Worm (Caenorhabditis elegans): ENCODE results near the gene sre-3.

The sre-3 gene

DNA sequence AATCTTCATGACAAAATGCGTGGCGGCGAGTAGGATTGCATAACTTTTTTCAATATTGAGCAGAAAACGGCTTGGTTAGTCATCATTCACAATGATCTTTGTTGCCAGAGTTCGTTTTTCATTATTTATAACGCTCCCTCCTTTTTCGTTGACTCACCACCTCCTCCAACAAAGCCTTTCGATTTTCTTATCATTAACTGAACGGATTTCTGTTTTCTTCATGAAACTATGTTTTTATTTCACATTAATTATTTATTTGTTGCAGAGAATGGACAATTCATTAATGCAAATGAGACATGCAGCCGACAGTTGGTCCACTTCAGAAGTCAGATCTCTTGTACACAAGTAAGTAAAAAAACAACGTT, 9.1 kb downstream of the sre-3 start, which contains the start of gene bath-44:
TSS of gene bath-44 (plus strand) at position 266 of the 365 bp plus-strand sequence.
- TF ChIP-seq ceh-43 (GFP tag; optimal IDR thresholded peaks at IDR 0.05) (no peak), sem-2 (GFP tag; optimal IDR thresholded peaks at IDR 0.05) (no peak), nhr-76 (tag; optimal IDR thresholded peaks at IDR 0.05) (no peak), elt-1 (tag; optimal IDR thresholded peaks at IDR 0.05; ENCODE audit: borderline replicate concordance, insufficient read depth) (no peak), lin-13 (tag; optimal IDR thresholded peaks at IDR 0.05) (no peak), ztf-11 (tag; optimal IDR thresholded peaks at IDR 0.05) (no peak), nhr-237 (tag; optimal IDR thresholded peaks at IDR 0.05) (no peak), M03D4.4 (tag; optimal IDR thresholded peaks at IDR 0.05) (no peak), tbx-8 (GFP tag; optimal IDR thresholded peaks at IDR 0.05) (no peak), unc-39 (tag; optimal IDR thresholded peaks at IDR 0.05) (no peak)

ce11 chrII:7396081-7396480, 10.5 kb downstream of the sre-3 start:
- no peak for TF ChIP-seq sem-2 (GFP tag; optimal IDR thresholded peaks at IDR 0.05)
- no peak for TF ChIP-seq ham-2 (GFP tag; optimal IDR thresholded peaks at IDR 0.05)
- no peak for TF ChIP-seq lin-13 (tag; optimal IDR thresholded peaks at IDR 0.05)
- TF ChIP-seq tbx-8 (GFP tag; optimal IDR thresholded peaks at IDR 0.05) = no peak
- TF ChIP-seq flh-1 (GFP tag; optimal IDR thresholded peaks at IDR 0.05) = no peak
- no peak for TF ChIP-seq drap-1 (GFP tag; optimal IDR thresholded peaks at IDR 0.05)
- TF ChIP-seq mab-5 (tag; optimal IDR thresholded peaks at IDR 0.05) = no peak
- no peak for TF ChIP-seq snpc-4 (tag; optimal IDR thresholded peaks at IDR 0.05)
- TF ChIP-seq elt-1 (tag; optimal IDR thresholded peaks at IDR 0.05; ENCODE audit: borderline replicate concordance, insufficient read depth) = no peak
- no peak for TF ChIP-seq lsy-2 (tag; optimal IDR thresholded peaks at IDR 0.05)
- no peak for TF ChIP-seq pha-4 (tag; optimal IDR thresholded peaks at IDR 0.05)
- no peak for TF ChIP-seq bed-3 (GFP tag; optimal IDR thresholded peaks at IDR 0.05)
- no peak for TF ChIP-seq zip-8 (tag; optimal IDR thresholded peaks at IDR 0.05)

ce11 chrII:7397273-7397840, 11.8 kb downstream of the sre-3 start:
- peak; percentile 81 for TF ChIP-seq elt-1 (tag; optimal IDR thresholded peaks at IDR 0.05; ENCODE audit: borderline replicate concordance, insufficient read depth)
- no peak for TF ChIP-seq sptf-1 (tag; optimal IDR thresholded peaks at IDR 0.05)

- TF ChIP-seq flh-1 (GFP tag; optimal IDR thresholded peaks at IDR 0.05) (no peak), mab-5 (tag; optimal IDR thresholded peaks at IDR 0.05) (no peak), blmp-1 (tag; optimal IDR thresholded peaks at IDR 0.05) (no peak), drap-1 (GFP tag; optimal IDR thresholded peaks at IDR 0.05) (no peak), ceh-83 (GFP tag; optimal IDR thresholded peaks at IDR 0.05) (no peak), unc-120 (tag; optimal IDR thresholded peaks at IDR 0.05; ENCODE audit: poor library complexity, severe bottlenecking) (no peak), pha-4 (tag; optimal IDR thresholded peaks at IDR 0.05) (no peak), zip-8 (tag; optimal IDR thresholded peaks at IDR 0.05) (no peak), ztf-11 (tag; optimal IDR thresholded peaks at IDR 0.05) (no peak), hlh-1 (tag; optimal IDR thresholded peaks at IDR 0.05) (no peak), ceh-43 (GFP tag; optimal IDR thresholded peaks at IDR 0.05) (no peak), lsy-2 (tag; optimal IDR thresholded peaks at IDR 0.05) (no peak), ham-2 (GFP tag; optimal IDR thresholded peaks at IDR 0.05) (no peak), mep-1 (tag; optimal IDR thresholded peaks at IDR 0.05) (no peak), M03D4.4 (tag; optimal IDR thresholded peaks at IDR 0.05) (no peak), sptf-1 (tag; optimal IDR thresholded peaks at IDR 0.05) (no peak)
Measured at ce11 chrII:7398712-7399111, 13.2 kb downstream of the sre-3 start, which contains the start of gene C07D10.1. Gene C07D10.1, plus strand, starts transcription at chrII:7399012.

- TF ChIP-seq tbx-8 (GFP tag; optimal IDR thresholded peaks at IDR 0.05) (no peak), lin-13 (tag; optimal IDR thresholded peaks at IDR 0.05) (no peak), ceh-83 (GFP tag; optimal IDR thresholded peaks at IDR 0.05) (no peak), unc-62 (GFP tag; optimal IDR thresholded peaks at IDR 0.05) (no peak), flh-1 (GFP tag; optimal IDR thresholded peaks at IDR 0.05) (no peak), zip-8 (tag; optimal IDR thresholded peaks at IDR 0.05) (no peak), snpc-4 (tag; optimal IDR thresholded peaks at IDR 0.05) (no peak), ceh-43 (GFP tag; optimal IDR thresholded peaks at IDR 0.05) (no peak), nhr-28 (tag; optimal IDR thresholded peaks at IDR 0.05) (no peak), mab-5 (tag; optimal IDR thresholded peaks at IDR 0.05) (no peak), sptf-1 (tag; optimal IDR thresholded peaks at IDR 0.05) (no peak), mls-2 (tag; optimal IDR thresholded peaks at IDR 0.05) (no peak), bed-3 (GFP tag; optimal IDR thresholded peaks at IDR 0.05) (no peak), ham-2 (GFP tag; optimal IDR thresholded peaks at IDR 0.05) (no peak), elt-3 (tag; optimal IDR thresholded peaks at IDR 0.05) (no peak), elt-1 (tag; optimal IDR thresholded peaks at IDR 0.05; ENCODE audit: borderline replicate concordance, insufficient read depth) (no peak), nhr-2 (tag; optimal IDR thresholded peaks at IDR 0.05) (no peak), drap-1 (GFP tag; optimal IDR thresholded peaks at IDR 0.05) (no peak), M03D4.4 (tag; optimal IDR thresholded peaks at IDR 0.05) (no peak), ces-1 (GFP tag; optimal IDR thresholded peaks at IDR 0.05) (no peak)
Measured at ce11 chrII:7402625-7403024, 17.1 kb downstream of the sre-3 start, which contains the start of gene nas-7. Gene nas-7, minus strand, starts transcription at chrII:7402725.

All from whole organism, mixed stage, embryonic.